Worm (Caenorhabditis elegans): ENCODE measurements around the gene wht-3.

- no peak for TF ChIP-seq egl-27 (tag; optimal IDR thresholded peaks at IDR 0.05)
- TF ChIP-seq R02D3.7 (tag; optimal IDR thresholded peaks at IDR 0.05), result no peak
- TF ChIP-seq skn-1 (tag; optimal IDR thresholded peaks at IDR 0.05), result no peak
- TF ChIP-seq ztf-11 (tag; optimal IDR thresholded peaks at IDR 0.05), result no peak
- TF ChIP-seq crh-2 (tag; optimal IDR thresholded peaks at IDR 0.05), result no peak
- TF ChIP-seq snpc-4 (tag; optimal IDR thresholded peaks at IDR 0.05), result no peak
- no peak for TF ChIP-seq elt-3 (tag; optimal IDR thresholded peaks at IDR 0.05)
Measured at ce11 chrIII:4160937-4161336, 9.5 kb upstream of the wht-3 start, which contains the start of gene C01G12.16.

Measured in whole organism, L2 larva.